Fruit fly (Drosophila melanogaster) whole organism, embryonic: ENCODE results near the gene CG5390.

Experiments used
- Bgb ChIP-seq: fragments of 200-800 bp; sonication (Bioruptor generic); IDR thresholded peaks from 2 replicates; pipeline ENCODE4 v1.3.6; 2022; ENCODE audit warnings: missing biosample characterization, missing genetic modification characterization; ENCODE audit not compliant: partially characterized antibody
- CG10959 ChIP-seq: fragments of 200-800 bp; sonication (Bioruptor generic); IDR thresholded peaks from 2 replicates; pipeline ENCODE4 v1.3.6; 2022; ENCODE audit warnings: missing biosample characterization, missing genetic modification characterization
- CG10979 ChIP-seq: fragments of 200-800 bp; sonication (Bioruptor generic); optimal IDR thresholded peaks from 2 replicates; lab custom pipeline; 2018; ENCODE audit warnings: missing biosample characterization, mild to moderate bottlenecking, missing genetic modification characterization, moderate library complexity
- CG12391 ChIP-seq: fragments of 200-800 bp; sonication (Bioruptor generic); optimal IDR thresholded peaks from 3 replicates; lab custom pipeline; 2018; ENCODE audit warnings: missing biosample characterization, mild to moderate bottlenecking, missing genetic modification characterization, moderate library complexity
- CG13624 ChIP-seq: fragments of 200-800 bp; sonication (Bioruptor generic); optimal IDR thresholded peaks from 2 replicates; lab custom pipeline; 2016; ENCODE audit warnings: missing biosample characterization, missing genetic modification characterization
- CG1529 ChIP-seq: fragments of 200-800 bp; sonication (Bioruptor generic); optimal IDR thresholded peaks from 3 replicates; lab custom pipeline; 2018; ENCODE audit warnings: missing biosample characterization, missing genetic modification characterization
- CG17912 ChIP-seq: fragments of 200-800 bp; sonication (Bioruptor generic); optimal IDR thresholded peaks from 2 replicates; lab custom pipeline; 2018; ENCODE audit warnings: missing biosample characterization, mild to moderate bottlenecking, missing genetic modification characterization
- CG3847 ChIP-seq: fragments of 200-800 bp; sonication (Bioruptor generic); IDR thresholded peaks from 2 replicates; pipeline ENCODE4 v1.3.6; 2022; ENCODE audit warnings: missing biosample characterization, missing genetic modification characterization
- CG4854 ChIP-seq: fragments of 200-800 bp; sonication (Bioruptor generic); optimal IDR thresholded peaks from 2 replicates; lab custom pipeline; 2016; ENCODE audit warnings: missing biosample characterization, missing genetic modification characterization, inconsistent platforms
- CG6689 ChIP-seq: fragments of 200-800 bp; sonication (Bioruptor generic); IDR thresholded peaks from 2 replicates; pipeline ENCODE4 v1.3.6; 2022; ENCODE audit warnings: missing biosample characterization, missing genetic modification characterization
- CG7357 ChIP-seq: fragments of 200-800 bp; sonication (Bioruptor generic); IDR thresholded peaks from 3 replicates; pipeline ENCODE4 v1.3.6; 2022; ENCODE audit warnings: missing biosample characterization, missing genetic modification characterization
- CG7556 ChIP-seq: fragments of 200-800 bp; sonication (Bioruptor generic); optimal IDR thresholded peaks from 2 replicates; lab custom pipeline; 2017; ENCODE audit warnings: missing biosample characterization, mild to moderate bottlenecking, missing genetic modification characterization
- Chrac-16 ChIP-seq: fragments of 200-800 bp; sonication (Bioruptor generic); optimal IDR thresholded peaks from 3 replicates; lab custom pipeline; 2016; ENCODE audit warnings: missing biosample characterization, missing genetic modification characterization
- CrebB ChIP-seq: fragments of 200-800 bp; sonication (Bioruptor generic); optimal IDR thresholded peaks from 3 replicates; lab custom pipeline; 2018; ENCODE audit warnings: missing biosample characterization, mild to moderate bottlenecking, missing genetic modification characterization
- D19B ChIP-seq: fragments of 200-800 bp; sonication (Bioruptor generic); optimal IDR thresholded peaks from 2 replicates; lab custom pipeline; 2017; ENCODE audit warnings: missing biosample characterization, mild to moderate bottlenecking, missing genetic modification characterization
- Dbx ChIP-seq: fragments of 200-800 bp; sonication (Bioruptor generic); IDR thresholded peaks from 3 replicates; pipeline ENCODE4 v1.3.6; 2022; ENCODE audit warnings: missing biosample characterization, missing genetic modification characterization
- Dek ChIP-seq: fragments of 200-800 bp; sonication (Bioruptor generic); optimal IDR thresholded peaks from 3 replicates; lab custom pipeline; 2019; ENCODE audit warnings: missing biosample characterization, mild to moderate bottlenecking, missing genetic modification characterization, moderate library complexity
- Hr3 ChIP-seq: fragments of 200-800 bp; sonication (Bioruptor generic); optimal IDR thresholded peaks from 3 replicates; lab custom pipeline; 2016; ENCODE audit warnings: missing biosample characterization, missing genetic modification characterization
- Hsf ChIP-seq: fragments of 200-800 bp; sonication (Bioruptor generic); optimal IDR thresholded peaks from 3 replicates; lab custom pipeline; 2016; ENCODE audit warnings: missing biosample characterization, missing genetic modification characterization
- Med ChIP-seq: fragments of 200-800 bp; sonication (Bioruptor generic); peaks from one replicate; lab custom pipeline; 2016; ENCODE audit warnings: missing biosample characterization, missing genetic modification characterization, mild to moderate bottlenecking, inconsistent platforms, moderate library complexity
- Meics ChIP-seq: fragments of 200-800 bp; sonication (Bioruptor generic); optimal IDR thresholded peaks from 2 replicates; lab custom pipeline; 2017; ENCODE audit warnings: missing biosample characterization, mild to moderate bottlenecking, missing genetic modification characterization
- Neu2 ChIP-seq: fragments of 200-800 bp; sonication (Bioruptor generic); optimal IDR thresholded peaks from 3 replicates; lab custom pipeline; 2016; ENCODE audit warnings: missing biosample characterization, missing genetic modification characterization, borderline replicate concordance
- PHDP ChIP-seq: fragments of 200-800 bp; sonication (Bioruptor generic); optimal IDR thresholded peaks from 3 replicates; lab custom pipeline; 2018; ENCODE audit warnings: missing biosample characterization, mild to moderate bottlenecking, missing genetic modification characterization, moderate library complexity
- Rfx ChIP-seq: fragments of 200-800 bp; sonication (Bioruptor generic); IDR thresholded peaks from 2 replicates; pipeline ENCODE4 v1.3.6; 2022; ENCODE audit warnings: missing biosample characterization, missing genetic modification characterization
- Vsx1 ChIP-seq: fragments of 200-800 bp; sonication (Bioruptor generic); optimal IDR thresholded peaks from 2 replicates; lab custom pipeline; 2017; ENCODE audit warnings: missing biosample characterization, mild to moderate bottlenecking, missing genetic modification characterization, missing genetic modification reagents
- Xbp1 ChIP-seq: fragments of 200-800 bp; sonication (Bioruptor generic); optimal IDR thresholded peaks from 3 replicates; lab custom pipeline; 2016; ENCODE audit warnings: missing biosample characterization, mild to moderate bottlenecking, missing genetic modification characterization
- ac ChIP-seq: fragments of 200-800 bp; sonication (Bioruptor generic); optimal IDR thresholded peaks from 3 replicates; lab custom pipeline; 2017; ENCODE audit warnings: missing biosample characterization, mild to moderate bottlenecking, missing genetic modification characterization
- al ChIP-seq: fragments of 200-800 bp; sonication (Bioruptor generic); IDR thresholded peaks from 2 replicates; pipeline ENCODE4 v1.3.6; 2022; ENCODE audit warnings: missing biosample characterization, missing genetic modification characterization
- cg ChIP-seq: fragments of 200-800 bp; sonication (Bioruptor generic); optimal IDR thresholded peaks from 3 replicates; lab custom pipeline; 2019; ENCODE audit warnings: missing biosample characterization, mild to moderate bottlenecking, missing genetic modification characterization, moderate library complexity
- chm ChIP-seq: fragments of 200-800 bp; sonication (Bioruptor generic); IDR thresholded peaks from 2 replicates; pipeline ENCODE4 v1.3.6; 2022; ENCODE audit warnings: missing biosample characterization, missing genetic modification characterization
- crc ChIP-seq: fragments of 200-800 bp; sonication (Bioruptor generic); optimal IDR thresholded peaks from 2 replicates; lab custom pipeline; 2016; ENCODE audit warnings: missing biosample characterization, missing genetic modification characterization
- dan ChIP-seq: fragments of 200-800 bp; sonication (Bioruptor generic); IDR thresholded peaks from 2 replicates; pipeline ENCODE4 v1.3.6; 2022; ENCODE audit warnings: missing biosample characterization, missing genetic modification characterization
- disco-r ChIP-seq: fragments of 200-800 bp; sonication (Bioruptor generic); optimal IDR thresholded peaks from 2 replicates; lab custom pipeline; 2016; ENCODE audit warnings: missing biosample characterization, missing genetic modification characterization
- dpn ChIP-seq, 2 experiments: fragments of 200-800 bp; sonication (Bioruptor generic); optimal IDR thresholded peaks; 3 replicates each; lab custom pipeline; 2016; ENCODE audit warnings: missing biosample characterization in 2 of 2, missing genetic modification characterization in 2 of 2
- fd64A ChIP-seq: fragments of 200-800 bp; sonication (Bioruptor generic); optimal IDR thresholded peaks from 3 replicates; lab custom pipeline; 2018; ENCODE audit warnings: missing biosample characterization, mild to moderate bottlenecking, missing genetic modification characterization
- gem ChIP-seq: fragments of 200-800 bp; sonication (Bioruptor generic); optimal IDR thresholded peaks from 2 replicates; lab custom pipeline; 2019; ENCODE audit warnings: missing biosample characterization, mild to moderate bottlenecking, missing genetic modification characterization, moderate library complexity
- gt ChIP-seq: fragments of 200-800 bp; sonication (Bioruptor generic); IDR thresholded peaks from 2 replicates; pipeline ENCODE4 v1.3.6; 2022; ENCODE audit warnings: missing biosample characterization, missing genetic modification characterization
- ken ChIP-seq: fragments of 200-800 bp; sonication (Bioruptor generic); IDR thresholded peaks from 3 replicates; pipeline ENCODE4 v1.3.6; 2022; ENCODE audit warnings: missing biosample characterization, missing genetic modification characterization
- knrl ChIP-seq: fragments of 200-800 bp; sonication (Bioruptor generic); IDR thresholded peaks from 3 replicates; pipeline ENCODE4 v1.3.6; 2022; ENCODE audit warnings: missing biosample characterization, missing genetic modification characterization; ENCODE audit not compliant: partially characterized antibody
- lbe ChIP-seq: fragments of 200-800 bp; sonication (Bioruptor generic); optimal IDR thresholded peaks from 2 replicates; lab custom pipeline; 2016; ENCODE audit warnings: missing biosample characterization, mild to moderate bottlenecking, missing genetic modification characterization
- odd ChIP-seq: fragments of 200-800 bp; sonication (Bioruptor generic); optimal IDR thresholded peaks from 2 replicates; lab custom pipeline; 2017; ENCODE audit warnings: missing biosample characterization, mild to moderate bottlenecking, missing genetic modification characterization
- onecut ChIP-seq: fragments of 200-800 bp; sonication (Bioruptor generic); IDR thresholded peaks from 2 replicates; pipeline ENCODE4 v1.3.6; 2022; ENCODE audit warnings: missing biosample characterization, missing genetic modification characterization
- peb ChIP-seq: fragments of 200-800 bp; sonication (Bioruptor generic); IDR thresholded peaks from 2 replicates; pipeline ENCODE4 v1.3.6; 2022; ENCODE audit warnings: missing biosample characterization, missing genetic modification characterization
- pros ChIP-seq: fragments of 200-800 bp; sonication (Bioruptor generic); optimal IDR thresholded peaks from 3 replicates; lab custom pipeline; 2019; ENCODE audit warnings: missing biosample characterization, mild to moderate bottlenecking, missing genetic modification characterization, moderate library complexity
- run ChIP-seq: fragments of 200-800 bp; sonication (Bioruptor generic); optimal IDR thresholded peaks from 3 replicates; lab custom pipeline; 2018; ENCODE audit warnings: missing biosample characterization, mild to moderate bottlenecking, missing genetic modification characterization
- salm ChIP-seq: fragments of 200-800 bp; sonication (Bioruptor generic); optimal IDR thresholded peaks from 2 replicates; lab custom pipeline; 2018; ENCODE audit warnings: missing biosample characterization, mild to moderate bottlenecking, missing genetic modification characterization
- scrt ChIP-seq: fragments of 200-800 bp; sonication (Bioruptor generic); optimal IDR thresholded peaks from 2 replicates; lab custom pipeline; 2018; ENCODE audit warnings: missing biosample characterization, mild to moderate bottlenecking, missing genetic modification characterization, moderate library complexity
- so ChIP-seq: fragments of 200-800 bp; sonication (Bioruptor generic); IDR thresholded peaks from 3 replicates; pipeline ENCODE4 v1.3.6; 2022; ENCODE audit warnings: missing biosample characterization, missing genetic modification characterization
- sr ChIP-seq: fragments of 200-800 bp; sonication (Bioruptor generic); IDR thresholded peaks from 3 replicates; pipeline ENCODE4 v1.3.6; 2022; ENCODE audit warnings: missing biosample characterization, missing genetic modification characterization
- ssp ChIP-seq: fragments of 200-800 bp; sonication (Bioruptor generic); IDR thresholded peaks from 2 replicates; pipeline ENCODE4 v1.3.6; 2022; ENCODE audit warnings: missing biosample characterization, missing genetic modification characterization
- ttk ChIP-seq: fragments of 200-800 bp; sonication (Bioruptor generic); IDR thresholded peaks from 2 replicates; pipeline ENCODE4 v2.1.2; 2022; ENCODE audit warnings: missing biosample characterization, missing genetic modification characterization
- wek ChIP-seq: fragments of 200-800 bp; sonication (Bioruptor generic); optimal IDR thresholded peaks from 3 replicates; lab custom pipeline; 2018; ENCODE audit warnings: missing biosample characterization, mild to moderate bottlenecking, missing genetic modification characterization, moderate library complexity

The CG5390 gene

dm6 chr2L:10342471-10342870 is 36.1 kb upstream of the CG5390 start, which contains the start of gene Sps2 (continued):
- TF ChIP-seq gt (GFP tag; lab: Robert Waterston, UW) (no peak), sr (GFP tag; lab: Robert Waterston, UW) (no peak), Dbx (GFP tag; lab: Robert Waterston, UW) (no peak), CG12391 (tag; lab: Kevin White, UChicago) (peak; percentile 37), Hr3 (GFP tag; lab: Kevin White, UChicago) (no peak), pros (GFP tag; lab: Kevin White, UChicago) (no peak), CG7556 (GFP tag; lab: Kevin White, UChicago) (no peak), dpn (GFP tag; optimal IDR thresholded peaks at IDR 0.05; lab: Kevin White, UChicago) (peak in 1 of 2 experiments; percentile 6), Bgb (peak; percentile 59; the same call in 1 of the 2 replicates), Chrac-16 (GFP tag; lab: Kevin White, UChicago) (no peak), dan (GFP tag; lab: Robert Waterston, UW) (no peak), al (GFP tag; lab: Robert Waterston, UW) (no peak), CG1529 (GFP tag; lab: Kevin White, UChicago) (no peak), CG7357 (GFP tag; lab: Robert Waterston, UW) (no peak), salm (no peak), peb (no peak), Neu2 (GFP tag; lab: Kevin White, UChicago) (no peak), fd64A (GFP tag; lab: Kevin White, UChicago) (no peak), Vsx1 (GFP tag; lab: Kevin White, UChicago) (no peak), CG3847 (no peak), CrebB (tag; lab: Kevin White, UChicago) (no peak), PHDP (tag; lab: Kevin White, UChicago) (no peak), CG10979 (tag; lab: Kevin White, UChicago) (peak; percentile 24), Dek (tag; lab: Kevin White, UChicago) (peak; percentile 17), wek (peak; percentile 4), cg (no peak), knrl (GFP tag; lab: Robert Waterston, UW) (peak; percentile 75; the same call in 2 of the 3 replicates), onecut (GFP tag; lab: Robert Waterston, UW) (no peak), scrt (GFP tag; lab: Kevin White, UChicago) (no peak), CG4854 (GFP tag; lab: Kevin White, UChicago) (no peak), CG13624 (GFP tag; lab: Kevin White, UChicago) (peak; percentile 30), ttk (GFP tag; lab: Robert Waterston, UW) (no peak), Hsf (GFP tag; lab: Kevin White, UChicago) (no peak), D19B (no peak), run (no peak), disco-r (GFP tag; lab: Kevin White, UChicago) (no peak), CG17912 (GFP tag; lab: Kevin White, UChicago) (no peak), CG6689 (GFP tag; lab: Robert Waterston, UW) (no peak), ken (GFP tag; lab: Robert Waterston, UW) (no peak), ac (GFP tag; lab: Kevin White, UChicago) (no peak), CG10959 (no peak), Xbp1 (peak; percentile 11), lbe (GFP tag; lab: Kevin White, UChicago) (no peak), so (GFP tag; lab: Robert Waterston, UW) (no peak), crc (GFP tag; lab: Kevin White, UChicago) (no peak), Med (GFP tag; lab: Kevin White, UChicago) (peak; percentile 81), odd (GFP tag; lab: Kevin White, UChicago) (no peak), gem (tag; lab: Kevin White, UChicago) (peak; percentile 33), Rfx (GFP tag; lab: Robert Waterston, UW) (no peak), Meics (GFP tag; lab: Kevin White, UChicago) (no peak), chm (GFP tag; lab: Robert Waterston, UW) (no peak), ssp (GFP tag; lab: Robert Waterston, UW) (peak; percentile 17; the same call in 1 of the 2 replicates)
